Worm (Caenorhabditis elegans): ENCODE measurements around the gene F47C12.7.
A peak's percentile ranks its signal among the peaks of the same experiment; 100 is the strongest.

F47C12.7 gene

ce11 chrIV:4016723-4017122 is 21.4 kb upstream of the F47C12.7 start:
- no peak for TF ChIP-seq ama-1 (optimal IDR thresholded peaks at IDR 0.05)
- no peak for TF ChIP-seq aly-1 (tag; optimal IDR thresholded peaks at IDR 0.05)

DNA sequence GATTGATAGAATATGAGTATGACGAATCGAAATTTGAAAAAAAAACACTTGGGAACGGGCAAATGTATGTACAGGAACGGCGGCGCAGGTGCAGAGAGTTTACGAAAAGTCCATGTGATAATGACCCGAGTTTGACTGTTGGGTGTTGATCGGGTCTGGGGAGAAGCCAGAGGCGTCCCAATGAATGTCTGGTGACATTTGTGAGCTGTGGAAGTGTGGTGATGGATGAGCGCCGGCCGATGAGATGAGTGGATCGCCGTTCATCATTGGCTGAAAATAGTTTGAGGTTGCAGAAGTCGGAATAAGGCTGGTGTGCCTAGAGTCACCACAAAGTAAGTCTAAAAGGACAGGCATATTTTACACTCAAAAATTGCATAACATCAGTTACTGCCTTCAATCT is 20.4 kb upstream of the F47C12.7 start:
- TF ChIP-seq flt-1 (GFP tag; IDR thresholded peaks at IDR 0.05) (no peak), B0310.2 (tag; optimal IDR thresholded peaks at IDR 0.05) (no peak), ceh-13 (GFP tag; optimal IDR thresholded peaks at IDR 0.05) (no peak), ama-1 (optimal IDR thresholded peaks at IDR 0.05) (no peak), sea-1 (GFP tag; conservative IDR thresholded peaks at IDR 0.05) (no peak), tra-4 (tag; optimal IDR thresholded peaks at IDR 0.05) (no peak), ets-7 (tag; optimal IDR thresholded peaks at IDR 0.05) (no peak), tbx-37 (GFP tag; conservative IDR thresholded peaks at IDR 0.05) (no peak), F13C5.2 (tag; optimal IDR thresholded peaks at IDR 0.05) (no peak)

DNA sequence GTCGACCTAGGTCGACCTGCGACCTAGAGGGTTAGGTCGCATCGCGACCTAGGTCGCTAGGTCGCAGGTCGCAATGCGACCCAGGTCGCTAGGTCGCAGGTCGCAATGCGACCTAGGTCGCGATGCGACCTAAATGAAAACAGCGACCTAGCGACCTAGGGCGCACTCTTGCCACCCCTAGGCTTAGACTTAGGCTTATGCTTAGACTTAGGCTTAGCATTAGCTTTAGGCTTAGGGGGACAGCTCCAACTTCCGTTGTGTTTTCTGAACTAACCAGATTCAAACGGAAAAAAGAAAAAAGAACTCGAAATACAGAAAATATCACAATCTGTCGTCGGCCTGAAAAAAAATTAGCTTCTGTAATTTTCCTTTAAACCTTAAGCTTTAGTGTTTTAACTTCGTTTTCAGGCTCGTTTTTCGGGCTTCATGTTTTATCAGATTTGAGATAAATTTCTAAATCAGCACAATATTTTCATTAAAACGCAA is 19.1 kb upstream of the F47C12.7 start:
- TF ChIP-seq scrt-1 (GFP tag; IDR thresholded peaks at IDR 0.05) (0 out of 2 replicates have a peak, but pooled peaks have one; percentile 39), hmg-4 (GFP tag; optimal IDR thresholded peaks at IDR 0.05) (no peak)

ce11 chrIV:4013621-4014020 is 18.3 kb upstream of the F47C12.7 start:
- no peak for TF ChIP-seq scrt-1 (GFP tag; IDR thresholded peaks at IDR 0.05)
- no peak for TF ChIP-seq ceh-36 (tag; optimal IDR thresholded peaks at IDR 0.05)
- TF ChIP-seq F13C5.2 (tag; optimal IDR thresholded peaks at IDR 0.05) = no peak
- no peak for TF ChIP-seq hnd-1 (tag; optimal IDR thresholded peaks at IDR 0.05)
- no peak for TF ChIP-seq tra-4 (tag; optimal IDR thresholded peaks at IDR 0.05)
- no peak for TF ChIP-seq flt-1 (GFP tag; IDR thresholded peaks at IDR 0.05)
- TF ChIP-seq sea-1 (GFP tag; conservative IDR thresholded peaks at IDR 0.05) = no peak
- TF ChIP-seq hmg-4 (GFP tag; optimal IDR thresholded peaks at IDR 0.05) = no peak
- TF ChIP-seq aly-1 (tag; optimal IDR thresholded peaks at IDR 0.05) = no peak
- no peak for TF ChIP-seq ama-1 (optimal IDR thresholded peaks at IDR 0.05)

DNA sequence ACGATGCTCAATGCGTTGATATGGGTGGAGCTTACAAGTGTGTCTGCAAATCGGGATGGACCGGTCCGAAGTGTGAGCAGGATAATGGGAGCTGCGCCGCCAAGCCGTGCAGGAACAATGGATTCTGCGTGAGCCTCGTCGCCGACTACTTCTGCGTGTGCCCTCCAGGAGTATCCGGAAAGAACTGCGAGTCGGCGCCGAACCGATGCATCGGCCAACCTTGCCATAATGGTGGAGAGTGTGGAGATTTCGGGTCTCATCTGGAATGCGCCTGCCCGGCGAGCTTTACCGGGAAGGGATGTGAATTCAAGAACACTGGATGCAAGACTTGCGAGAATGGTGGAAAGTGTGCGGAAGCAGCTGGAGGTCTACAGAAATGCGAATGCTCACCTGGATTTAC is 14.6 kb upstream of the F47C12.7 start:
- TF ChIP-seq scrt-1 (GFP tag; IDR thresholded peaks at IDR 0.05) (no peak), F13C5.2 (tag; optimal IDR thresholded peaks at IDR 0.05) (no peak), B0310.2 (tag; optimal IDR thresholded peaks at IDR 0.05) (no peak), ceh-13 (GFP tag; optimal IDR thresholded peaks at IDR 0.05) (no peak), sea-1 (GFP tag; conservative IDR thresholded peaks at IDR 0.05) (no peak), tra-4 (tag; optimal IDR thresholded peaks at IDR 0.05) (no peak), flt-1 (GFP tag; IDR thresholded peaks at IDR 0.05) (no peak), tbx-11 (GFP tag; IDR thresholded peaks at IDR 0.05) (no peak), tbx-37 (GFP tag; conservative IDR thresholded peaks at IDR 0.05) (no peak), hnd-1 (tag; optimal IDR thresholded peaks at IDR 0.05) (no peak), ets-7 (tag; optimal IDR thresholded peaks at IDR 0.05) (no peak), hmg-4 (GFP tag; optimal IDR thresholded peaks at IDR 0.05) (no peak), ama-1 (optimal IDR thresholded peaks at IDR 0.05) (no peak), hmbx-1 (tag; optimal IDR thresholded peaks at IDR 0.05) (no peak), aly-1 (tag; optimal IDR thresholded peaks at IDR 0.05) (no peak), ceh-36 (tag; optimal IDR thresholded peaks at IDR 0.05) (no peak), pes-1 (GFP tag; IDR thresholded peaks at IDR 0.05) (no peak)

DNA sequence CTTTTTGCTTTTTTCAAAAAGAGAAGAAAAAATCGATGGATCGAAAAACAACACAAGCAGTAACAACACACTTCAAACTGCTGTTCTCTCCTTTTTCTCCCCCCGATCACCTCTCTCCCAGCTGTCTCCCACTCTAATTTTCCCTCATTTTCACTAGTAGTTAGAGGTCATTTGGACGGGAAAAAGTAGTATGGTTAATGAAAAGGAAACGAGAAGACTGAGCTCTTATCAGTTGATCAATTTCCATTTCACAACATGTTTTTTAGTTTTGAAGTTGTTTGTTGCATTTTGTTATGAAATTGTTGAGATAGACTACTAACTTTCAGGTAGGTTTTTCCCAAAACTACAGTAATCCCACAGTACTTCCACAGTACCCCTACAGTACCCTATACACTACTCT is 13.2 kb upstream of the F47C12.7 start:
- TF ChIP-seq tbx-37 (GFP tag; conservative IDR thresholded peaks at IDR 0.05) (no peak), B0310.2 (tag; optimal IDR thresholded peaks at IDR 0.05) (no peak), sea-1 (GFP tag; conservative IDR thresholded peaks at IDR 0.05) (no peak), tbx-11 (GFP tag; IDR thresholded peaks at IDR 0.05) (no peak), hnd-1 (tag; optimal IDR thresholded peaks at IDR 0.05) (no peak), aly-1 (tag; optimal IDR thresholded peaks at IDR 0.05) (no peak), hmbx-1 (tag; optimal IDR thresholded peaks at IDR 0.05) (no peak), F13C5.2 (tag; optimal IDR thresholded peaks at IDR 0.05) (no peak), pes-1 (GFP tag; IDR thresholded peaks at IDR 0.05) (no peak), ceh-13 (GFP tag; optimal IDR thresholded peaks at IDR 0.05) (no peak), ama-1 (optimal IDR thresholded peaks at IDR 0.05) (no peak), scrt-1 (GFP tag; IDR thresholded peaks at IDR 0.05) (no peak), ets-7 (tag; optimal IDR thresholded peaks at IDR 0.05) (no peak), tra-4 (tag; optimal IDR thresholded peaks at IDR 0.05) (no peak), flt-1 (GFP tag; IDR thresholded peaks at IDR 0.05) (no peak), hmg-4 (GFP tag; optimal IDR thresholded peaks at IDR 0.05) (no peak), ceh-36 (tag; optimal IDR thresholded peaks at IDR 0.05) (no peak)

ce11 chrIV:4007697-4008096 is 12.4 kb upstream of the F47C12.7 start, which contains the start of gene W02C12.2:
TSS of gene W02C12.2 (minus strand) at chrIV:4007973.
- TF ChIP-seq scrt-1 (GFP tag; IDR thresholded peaks at IDR 0.05) = no peak
- TF ChIP-seq hnd-1 (tag; optimal IDR thresholded peaks at IDR 0.05) = no peak
- no peak for TF ChIP-seq ets-7 (tag; optimal IDR thresholded peaks at IDR 0.05)
- TF ChIP-seq pes-1 (GFP tag; IDR thresholded peaks at IDR 0.05) = no peak

DNA sequence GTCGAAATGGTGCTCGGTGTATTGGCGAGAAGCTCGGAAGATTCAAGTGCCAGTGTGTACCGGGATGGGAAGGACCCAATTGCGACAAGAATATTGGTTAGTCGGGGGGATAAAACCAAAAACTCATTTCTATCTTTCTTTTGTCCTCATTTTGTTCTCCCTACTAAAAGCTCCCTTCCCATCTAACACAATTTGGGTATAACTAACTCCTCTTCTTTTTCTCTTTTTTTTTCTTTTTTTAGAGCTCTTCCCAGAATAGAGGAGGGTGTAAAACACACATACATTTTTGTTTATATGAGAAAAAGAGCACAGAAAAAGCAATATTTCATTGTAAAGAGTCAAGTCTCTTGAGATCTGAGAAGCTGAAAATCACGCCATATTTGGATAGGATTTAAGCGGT is 9.9 kb upstream of the F47C12.7 start:
- TF ChIP-seq sea-1 (GFP tag; conservative IDR thresholded peaks at IDR 0.05) = no peak
- no peak for TF ChIP-seq tbx-37 (GFP tag; conservative IDR thresholded peaks at IDR 0.05)
- no peak for TF ChIP-seq ets-7 (tag; optimal IDR thresholded peaks at IDR 0.05)
- no peak for TF ChIP-seq ceh-13 (GFP tag; optimal IDR thresholded peaks at IDR 0.05)
- TF ChIP-seq tbx-11 (GFP tag; IDR thresholded peaks at IDR 0.05) = no peak
- TF ChIP-seq tra-4 (tag; optimal IDR thresholded peaks at IDR 0.05) = no peak

DNA sequence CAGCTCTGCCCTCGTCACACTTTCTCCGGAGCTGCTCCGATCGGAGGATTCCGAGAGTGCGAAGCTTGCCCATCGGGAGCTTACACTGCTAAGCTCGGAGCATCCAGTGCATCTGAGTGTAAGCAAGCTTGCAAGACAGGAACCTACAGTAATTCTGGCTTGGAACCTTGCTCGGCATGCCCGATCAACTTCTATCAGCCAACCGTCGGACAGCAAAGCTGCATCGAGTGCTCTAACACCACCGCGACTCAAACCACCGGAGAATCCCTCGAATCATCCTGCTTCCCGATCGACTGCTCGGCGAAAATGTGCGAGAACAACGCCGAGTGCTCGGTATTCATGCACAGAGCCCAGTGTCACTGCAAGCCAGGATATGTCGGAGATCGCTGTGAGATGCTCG is 8.9 kb upstream of the F47C12.7 start:
- TF ChIP-seq tbx-11 (GFP tag; IDR thresholded peaks at IDR 0.05) (no peak), tra-4 (tag; optimal IDR thresholded peaks at IDR 0.05) (no peak), scrt-1 (GFP tag; IDR thresholded peaks at IDR 0.05) (no peak), hmbx-1 (tag; optimal IDR thresholded peaks at IDR 0.05) (no peak), flt-1 (GFP tag; IDR thresholded peaks at IDR 0.05) (no peak), sea-1 (GFP tag; conservative IDR thresholded peaks at IDR 0.05) (no peak), ets-7 (tag; optimal IDR thresholded peaks at IDR 0.05) (no peak), aly-1 (tag; optimal IDR thresholded peaks at IDR 0.05) (no peak), ceh-13 (GFP tag; optimal IDR thresholded peaks at IDR 0.05) (no peak), hmg-4 (GFP tag; optimal IDR thresholded peaks at IDR 0.05) (no peak), tbx-37 (GFP tag; conservative IDR thresholded peaks at IDR 0.05) (no peak), pes-1 (GFP tag; IDR thresholded peaks at IDR 0.05) (no peak), B0310.2 (tag; optimal IDR thresholded peaks at IDR 0.05) (no peak), F13C5.2 (tag; optimal IDR thresholded peaks at IDR 0.05) (no peak)

All from whole organism, early embryonic.